Worm (Caenorhabditis elegans) whole organism, early embryonic: ENCODE results near the gene ZC404.1.

Experiments used
- B0310.2 ChIP-seq: sonication (generic microtip); optimal IDR thresholded peaks from 2 replicates; lab custom pipeline; 2016; ENCODE audit warnings: mild to moderate bottlenecking, missing genetic modification characterization, missing compliant biosample characterization
- ama-1 ChIP-seq: fragments of 150-350 bp; optimal IDR thresholded peaks from 2 replicates; lab custom pipeline; 2014
- ceh-36 ChIP-seq: sonication (generic microtip); optimal IDR thresholded peaks from 2 replicates; lab custom pipeline; 2016; ENCODE audit warnings: missing genetic modification characterization, inconsistent platforms, missing compliant biosample characterization
- ets-7 ChIP-seq: sonication (generic microtip); optimal IDR thresholded peaks from 2 replicates; lab custom pipeline; 2016; ENCODE audit warnings: missing genotype, missing genetic modification characterization, missing compliant biosample characterization
- flt-1 ChIP-seq: fragments of 200-800 bp; sonication (Bioruptor generic); IDR thresholded peaks from 2 replicates; pipeline ENCODE4 v1.3.6; 2022; ENCODE audit warnings: missing genetic modification characterization, missing compliant biosample characterization
- hmbx-1 ChIP-seq: sonication (generic microtip); optimal IDR thresholded peaks from 2 replicates; lab custom pipeline; 2016; ENCODE audit warnings: mild to moderate bottlenecking, missing genetic modification characterization, missing compliant biosample characterization
- scrt-1 ChIP-seq: fragments of 200-800 bp; sonication (Bioruptor generic); IDR thresholded peaks from 2 replicates; pipeline ENCODE4 v1.3.6; 2022; ENCODE audit warnings: missing genetic modification characterization, missing compliant biosample characterization
- tbx-37 ChIP-seq: fragments of 200-800 bp; sonication (Bioruptor generic); conservative IDR thresholded peaks from 2 replicates; pipeline ENCODE4 v1.3.6; 2022; ENCODE audit warnings: missing genetic modification reagents, missing genetic modification characterization, missing compliant biosample characterization

DNA sequence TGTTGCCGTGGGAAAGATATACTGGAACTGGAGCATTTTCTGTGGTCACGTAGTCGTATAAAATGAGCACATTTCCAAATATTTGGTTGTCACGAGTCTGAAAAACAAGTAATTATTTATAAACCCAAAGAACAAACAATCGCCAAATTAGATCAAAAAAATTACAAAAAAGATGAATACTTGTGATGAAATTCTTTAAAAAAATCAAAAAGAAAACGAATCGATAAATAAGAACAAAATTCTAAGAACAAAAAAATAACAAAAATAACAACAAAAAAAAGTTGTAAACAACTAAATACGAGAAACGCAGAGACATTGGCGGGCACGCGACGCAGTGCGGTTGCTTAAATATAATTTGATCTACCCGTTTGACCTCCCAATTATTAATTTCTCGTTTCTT lies 20.3 kb upstream of the ZC404.1 start, which contains the start of gene ZC404.16:
- TF ChIP-seq hmbx-1, result no peak
- no peak for TF ChIP-seq ama-1 (lab: Kevin White, UChicago)
- no peak for TF ChIP-seq tbx-37 (GFP tag; lab: Robert Waterston, UW)
- TF ChIP-seq flt-1, result no peak
- TF ChIP-seq scrt-1 (GFP tag; lab: Robert Waterston, UW), result no peak
- no peak for TF ChIP-seq B0310.2 (tag; lab: Kevin White, UChicago)
- TF ChIP-seq ets-7, result no peak
- no peak for TF ChIP-seq ceh-36
